Worm (Caenorhabditis elegans): ENCODE measurements around the gene ampd-1.

DNA sequence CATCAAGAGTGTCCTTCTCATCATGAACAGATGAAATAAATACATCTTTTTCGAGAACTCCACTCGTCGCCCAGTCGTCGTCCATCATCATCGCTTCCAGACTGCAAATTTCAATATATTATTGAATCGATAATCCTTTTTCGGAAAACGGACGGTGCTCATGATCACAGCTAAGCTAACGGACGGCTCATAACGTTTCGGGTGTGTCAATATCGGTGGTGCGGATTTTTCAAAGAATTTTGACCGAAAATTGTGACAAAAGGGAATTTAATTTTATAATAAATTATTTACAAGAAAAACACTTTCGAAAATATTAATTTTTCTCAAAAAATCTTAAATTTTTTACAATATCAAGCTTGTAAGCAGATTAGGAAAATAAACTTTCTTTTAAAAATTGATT, 15.7 kb upstream of the ampd-1 start, which contains the start of gene crh-2:
- TF ChIP-seq eyg-1 (tag; optimal IDR thresholded peaks at IDR 0.05), result no peak
- TF ChIP-seq nhr-11 (tag; optimal IDR thresholded peaks at IDR 0.05), result no peak
- TF ChIP-seq hlh-13 (GFP tag; optimal IDR thresholded peaks at IDR 0.05), result no peak

Measured in whole organism, late embryonic.